Worm (Caenorhabditis elegans) whole organism, late embryonic: Measurements from ENCODE around the gene Y57G7A.6.

Source experiments
- ceh-31 ChIP-seq: sonication (generic microtip); optimal IDR thresholded peaks from 2 replicates; lab custom pipeline; 2016; ENCODE audit warnings: missing genetic modification characterization, missing compliant biosample characterization
- ets-4 ChIP-seq: sonication (generic microtip); optimal IDR thresholded peaks from 2 replicates; lab custom pipeline; 2016; ENCODE audit warnings: missing genetic modification characterization, missing compliant biosample characterization
- fkh-10 ChIP-seq: fragments of 150-350 bp; optimal IDR thresholded peaks from 2 replicates; lab custom pipeline; 2014; ENCODE audit warnings: missing biosample characterization, missing genetic modification reagents, missing genetic modification characterization
- lin-11 ChIP-seq: fragments of 200-800 bp; sonication (Bioruptor generic); optimal IDR thresholded peaks from 2 replicates; lab custom pipeline; 2018; ENCODE audit warnings: mild to moderate bottlenecking, missing genetic modification characterization, missing compliant biosample characterization
- nhr-11 ChIP-seq: fragments of 150-350 bp; optimal IDR thresholded peaks from 2 replicates; lab custom pipeline; 2014; ENCODE audit warnings: missing biosample characterization, missing genetic modification characterization
- nhr-232 ChIP-seq: sonication (generic microtip); optimal IDR thresholded peaks from 2 replicates; lab custom pipeline; 2016; ENCODE audit warnings: missing genetic modification characterization, missing compliant biosample characterization
- pha-4 ChIP-seq: fragments of 150-350 bp; optimal IDR thresholded peaks from 2 replicates; lab custom pipeline; 2018; ENCODE audit warnings: missing biosample characterization, missing genetic modification reagents, missing genetic modification characterization
- pros-1 ChIP-seq: fragments of 150-350 bp; optimal IDR thresholded peaks from 2 replicates; lab custom pipeline; 2014; ENCODE audit warnings: missing biosample characterization, missing genetic modification reagents, missing genetic modification characterization
- tbx-2 ChIP-seq: sonication (generic microtip); optimal IDR thresholded peaks from 2 replicates; lab custom pipeline; 2016; ENCODE audit warnings: missing genetic modification characterization, missing compliant biosample characterization
- ttx-3 ChIP-seq: sonication (generic microtip); optimal IDR thresholded peaks from 2 replicates; lab custom pipeline; 2016; ENCODE audit warnings: missing genetic modification reagents, missing genetic modification characterization, missing compliant biosample characterization

DNA sequence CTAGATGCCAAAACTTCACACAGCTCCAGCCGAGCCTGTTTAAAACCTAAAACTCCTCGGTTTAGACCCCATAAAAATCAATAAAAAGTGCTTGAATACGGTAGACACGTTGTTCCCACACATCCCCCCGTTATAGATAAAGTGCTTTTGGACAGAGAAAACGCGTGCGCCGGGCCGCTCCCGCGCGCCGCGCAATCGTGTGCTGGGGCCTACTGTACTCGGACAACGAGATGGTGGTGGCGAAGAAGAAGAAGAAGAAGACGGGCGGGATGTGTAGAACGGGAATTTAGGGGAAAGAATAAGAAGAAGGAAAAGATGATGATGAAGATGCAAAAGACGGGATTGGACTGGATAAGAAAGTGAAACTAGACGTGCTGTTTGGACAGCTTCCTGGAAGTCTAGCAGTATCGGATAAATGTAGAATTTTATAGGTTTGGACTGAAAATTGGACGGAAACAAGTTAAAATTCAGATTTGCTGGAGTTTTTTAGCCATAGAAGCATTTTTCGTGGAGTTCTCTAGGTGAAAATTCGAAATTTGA, 40.9 kb downstream of the Y57G7A.6 start:
- TF ChIP-seq ets-4 (tag; lab: Kevin White, UChicago) (no peak), nhr-232 (tag; lab: Kevin White, UChicago) (no peak), pha-4 (tag; lab: Kevin White, UChicago) (no peak), tbx-2 (no peak), lin-11 (tag; lab: Kevin White, UChicago) (no peak), ttx-3 (tag; lab: Kevin White, UChicago) (no peak), pros-1 (tag; lab: Kevin White, UChicago) (no peak), ceh-31 (tag; lab: Kevin White, UChicago) (no peak), nhr-11 (tag; lab: Kevin White, UChicago) (no peak), fkh-10 (GFP tag; lab: Kevin White, UChicago) (no peak)
